Fruit fly (Drosophila melanogaster): Measurements from ENCODE around the gene PH4alphaSG1.

Gene PH4alphaSG1

dm6 chr3R:30531989-30532653 lies 26.7 kb upstream of the PH4alphaSG1 start, which contains the start of gene tmod (continued):
- peak; percentile 1 for TF ChIP-seq NfI (GFP tag; optimal IDR thresholded peaks at IDR 0.05)
- TF ChIP-seq CG8281 (tag; optimal IDR thresholded peaks at IDR 0.05): peak; percentile 23
- TF ChIP-seq CG34422 (GFP tag; IDR thresholded peaks at IDR 0.05): no peak
- TF ChIP-seq schlank (tag; optimal IDR thresholded peaks at IDR 0.05): no peak
- TF ChIP-seq Hmr (GFP tag; optimal IDR thresholded peaks at IDR 0.05): no peak
- TF ChIP-seq Hr3 (GFP tag; optimal IDR thresholded peaks at IDR 0.05): peak; percentile 23
- TF ChIP-seq E2f1 (GFP tag; IDR thresholded peaks at IDR 0.05): peak; percentile 24; the same call in 1 of the 2 replicates
- TF ChIP-seq Dad (GFP tag; optimal IDR thresholded peaks at IDR 0.05): peak; percentile 7
- no peak for TF ChIP-seq CG14050 (GFP tag; IDR thresholded peaks at IDR 0.05)
- TF ChIP-seq CG12659 (GFP tag; optimal IDR thresholded peaks at IDR 0.05): peak; percentile 3
- TF ChIP-seq lbe (GFP tag; optimal IDR thresholded peaks at IDR 0.05): no peak
- TF ChIP-seq CG9817 (tag; optimal IDR thresholded peaks at IDR 0.05): peak; percentile 19
- no peak for TF ChIP-seq Hand (GFP tag; optimal IDR thresholded peaks at IDR 0.05)
- TF ChIP-seq tap (tag; optimal IDR thresholded peaks at IDR 0.05): peak; percentile 46
- TF ChIP-seq Ravus (GFP tag; IDR thresholded peaks at IDR 0.05): no peak; the same call in 1 of the 2 replicates
- TF ChIP-seq kah (GFP tag; optimal IDR thresholded peaks at IDR 0.05): peak; percentile 30
- peak; percentile 44 for TF ChIP-seq Meics (GFP tag; optimal IDR thresholded peaks at IDR 0.05)
- TF ChIP-seq Sry-β (GFP tag; optimal IDR thresholded peaks at IDR 0.05): peak; percentile 32
- TF ChIP-seq hbn (GFP tag; IDR thresholded peaks at IDR 0.05; ENCODE audit: partially characterized antibody): no peak
- no peak for TF ChIP-seq cad (GFP tag; optimal IDR thresholded peaks at IDR 0.05)
- TF ChIP-seq CG6654 (GFP tag; optimal IDR thresholded peaks at IDR 0.05): peak; percentile 33
- no peak for TF ChIP-seq br (optimal IDR thresholded peaks at IDR 0.05)
- TF ChIP-seq YL-1 (GFP tag; optimal IDR thresholded peaks at IDR 0.05): no peak
- TF ChIP-seq CG11723 (GFP tag; optimal IDR thresholded peaks at IDR 0.05): peak; percentile 39
- peak; percentile 45 for TF ChIP-seq CG1603 (tag; optimal IDR thresholded peaks at IDR 0.05)
- TF ChIP-seq CG4424 (GFP tag; optimal IDR thresholded peaks at IDR 0.05): peak; percentile 36
- no peak for TF ChIP-seq unc-4 (GFP tag; IDR thresholded peaks at IDR 0.05; ENCODE audit: partially characterized antibody)
- TF ChIP-seq crc (GFP tag; optimal IDR thresholded peaks at IDR 0.05): no peak
- TF ChIP-seq scrt (GFP tag; optimal IDR thresholded peaks at IDR 0.05): no peak
- TF ChIP-seq CG17612 (GFP tag; IDR thresholded peaks at IDR 0.05): no peak
- TF ChIP-seq Max (GFP tag; optimal IDR thresholded peaks at IDR 0.05): peak; percentile 20
- TF ChIP-seq Camta (GFP tag; optimal IDR thresholded peaks at IDR 0.05): peak; percentile 27
- no peak for TF ChIP-seq her (GFP tag; optimal IDR thresholded peaks at IDR 0.05)
- peak; percentile 25 for TF ChIP-seq CG10654 (GFP tag; optimal IDR thresholded peaks at IDR 0.05)
- TF ChIP-seq lab (GFP tag; optimal IDR thresholded peaks at IDR 0.05): peak; percentile 40
- no peak for TF ChIP-seq CG43689 (GFP tag; IDR thresholded peaks at IDR 0.05)
- TF ChIP-seq CG9727 (GFP tag; optimal IDR thresholded peaks at IDR 0.05): peak; percentile 36
- no peak for TF ChIP-seq CHES-1-like (GFP tag; optimal IDR thresholded peaks at IDR 0.05)
- no peak for TF ChIP-seq CG10462 (GFP tag; optimal IDR thresholded peaks at IDR 0.05)
- TF ChIP-seq CG5245 (GFP tag; optimal IDR thresholded peaks at IDR 0.05): no peak
- peak; percentile 43 for TF ChIP-seq CG30403 (GFP tag; optimal IDR thresholded peaks at IDR 0.05)
- peak; percentile 40 for TF ChIP-seq gcm (GFP tag; optimal IDR thresholded peaks at IDR 0.05)
- peak; percentile 34 for TF ChIP-seq tin (GFP tag; optimal IDR thresholded peaks at IDR 0.05)
- TF ChIP-seq CG17385 (GFP tag; optimal IDR thresholded peaks at IDR 0.05): peak; percentile 45
- no peak for TF ChIP-seq slp2 (GFP tag; optimal IDR thresholded peaks at IDR 0.05)
- no peak for TF ChIP-seq CG3726 (GFP tag; IDR thresholded peaks at IDR 0.05)
- TF ChIP-seq CG10147 (GFP tag; optimal IDR thresholded peaks at IDR 0.05): peak; percentile 19
- TF ChIP-seq CG17912 (GFP tag; optimal IDR thresholded peaks at IDR 0.05): no peak
- TF ChIP-seq ewg (GFP tag; optimal IDR thresholded peaks at IDR 0.05): peak; percentile 45
- TF ChIP-seq CG8359 (GFP tag; optimal IDR thresholded peaks at IDR 0.05; ENCODE audit: borderline replicate concordance): peak; percentile 41
